Fruit fly (Drosophila melanogaster) S2 (cell line): ENCODE data around the gene CASK.
"Not testable (repeated sequence)": the region's sequence is repeated elsewhere in the genome, so short reads cannot be mapped to it uniquely, and the experiment has no call there.

Experiments used
- CG8478 ChIP-seq: fragments of >200 bp; optimal IDR thresholded peaks from 2 replicates; lab custom pipeline; 2018
- CTCF ChIP-seq, 2 experiments: fragments of >200 bp; optimal IDR thresholded peaks; 2 replicates each; lab custom pipeline; 2018

The CASK gene

dm6 chr3R:21739750-21740319 is 82.6 kb downstream of the CASK start, which contains the start of gene CG5849:
Gene CG5849, plus strand, starts transcription at chr3R:21740105.
- TF ChIP-seq CG8478 (lab: Kevin White, UChicago) (no peak), CTCF (optimal IDR thresholded peaks at IDR 0.05; lab: Kevin White, UChicago) (no peak)

dm6 chr3R:21739010-21739409 is 83.5 kb downstream of the CASK start, which contains the start of gene CG34034:
Gene CG34034, minus strand, starts transcription at chr3R:21739110.
- TF ChIP-seq CTCF (optimal IDR thresholded peaks at IDR 0.05; lab: Kevin White, UChicago) (no peak), CG8478 (lab: Kevin White, UChicago) (no peak)

dm6 chr3R:21737264-21737663 is 85.2 kb downstream of the CASK start, which contains the start of gene CG42870:
Gene CG42870, minus strand, starts transcription at chr3R:21737364.
- no peak for TF ChIP-seq CG8478 (lab: Kevin White, UChicago)
- no peak for TF ChIP-seq CTCF (optimal IDR thresholded peaks at IDR 0.05; lab: Kevin White, UChicago)

dm6 chr3R:21736749-21737148 is 85.7 kb downstream of the CASK start, which contains the start of gene CG42869:
Gene CG42869, minus strand, starts transcription at chr3R:21736849.
- TF ChIP-seq CG8478 (lab: Kevin White, UChicago), result no peak
- no peak for TF ChIP-seq CTCF (optimal IDR thresholded peaks at IDR 0.05; lab: Kevin White, UChicago)

- TF ChIP-seq CG8478 (lab: Kevin White, UChicago); CTCF (optimal IDR thresholded peaks at IDR 0.05; lab: Kevin White, UChicago): not testable (repeated sequence)
Measured at dm6 chr3R:21736196-21736595, 86.3 kb downstream of the CASK start, which contains the start of gene Sfp93F. Gene Sfp93F, minus strand, starts transcription at chr3R:21736296.
